Worm (Caenorhabditis elegans) whole organism, L2 larva: Measurements from ENCODE around the gene Y45F10D.6.

Source experiments
- C34F6.9 ChIP-seq: fragments of 150-350 bp; optimal IDR thresholded peaks from 2 replicates; lab custom pipeline; 2014; ENCODE audit warnings: missing biosample characterization, missing genetic modification characterization
- F13H6.1 ChIP-seq: sonication (generic microtip); optimal IDR thresholded peaks from 2 replicates; lab custom pipeline; 2016; ENCODE audit warnings: missing genetic modification characterization, missing compliant biosample characterization
- R02D3.7 ChIP-seq: fragments of 150-350 bp; optimal IDR thresholded peaks from 2 replicates; lab custom pipeline; 2014; ENCODE audit warnings: missing biosample characterization, missing genetic modification characterization
- Y55F3AM.14 ChIP-seq: fragments of 200-800 bp; sonication (Bioruptor generic); optimal IDR thresholded peaks from 2 replicates; lab custom pipeline; 2018; ENCODE audit warnings: mild to moderate bottlenecking, missing genetic modification characterization, missing compliant biosample characterization
- ZK546.5 ChIP-seq: sonication (generic microtip); optimal IDR thresholded peaks from 2 replicates; lab custom pipeline; 2017; ENCODE audit warnings: missing biosample characterization, missing genetic modification characterization
- alr-1 ChIP-seq: fragments of 150-350 bp; optimal IDR thresholded peaks from 2 replicates; lab custom pipeline; 2014; ENCODE audit warnings: missing biosample characterization, missing genetic modification characterization
- ama-1 ChIP-seq: fragments of 150-350 bp; optimal IDR thresholded peaks from 2 replicates; lab custom pipeline; 2018; ENCODE audit warnings: inconsistent platforms
- ceh-16 ChIP-seq: fragments of 150-350 bp; optimal IDR thresholded peaks from 2 replicates; lab custom pipeline; 2014; ENCODE audit warnings: missing biosample characterization, missing genetic modification characterization
- crh-2 ChIP-seq: sonication (generic microtip); optimal IDR thresholded peaks from 2 replicates; lab custom pipeline; 2017; ENCODE audit warnings: missing biosample characterization, missing genetic modification characterization
- dmd-4 ChIP-seq: sonication (generic microtip); optimal IDR thresholded peaks from 2 replicates; lab custom pipeline; 2017; ENCODE audit warnings: missing biosample characterization, missing genetic modification characterization
- elt-3 ChIP-seq: sonication (generic microtip); optimal IDR thresholded peaks from 2 replicates; lab custom pipeline; 2017; ENCODE audit warnings: missing biosample characterization, missing genetic modification characterization
- fos-1 ChIP-seq: fragments of 150-350 bp; optimal IDR thresholded peaks from 2 replicates; lab custom pipeline; 2014; ENCODE audit warnings: missing biosample characterization, missing genetic modification characterization
- gmeb-1 ChIP-seq: fragments of 150-350 bp; optimal IDR thresholded peaks from 2 replicates; lab custom pipeline; 2014; ENCODE audit warnings: missing biosample characterization, missing genetic modification characterization
- lin-11 ChIP-seq: fragments of 150-350 bp; sonication (generic microtip); optimal IDR thresholded peaks from 2 replicates; lab custom pipeline; 2014; ENCODE audit warnings: missing biosample characterization, missing genetic modification characterization, inconsistent platforms, mixed read lengths
- lin-13 ChIP-seq: fragments of 150-350 bp; optimal IDR thresholded peaks from 2 replicates; lab custom pipeline; 2014; ENCODE audit warnings: missing biosample characterization, missing genetic modification reagents, missing genetic modification characterization
- lin-39 ChIP-seq: fragments of 150-350 bp; optimal IDR thresholded peaks from 2 replicates; lab custom pipeline; 2014; ENCODE audit warnings: missing biosample characterization, missing genetic modification reagents, missing genetic modification characterization
- lsy-2 ChIP-seq, 2 experiments: fragments of 150-350 bp in 1 of 2; sonication (generic microtip) in 1 of 2; optimal IDR thresholded peaks; 2 replicates each; lab custom pipeline; 2014 to 2017; ENCODE audit warnings: missing biosample characterization in 2 of 2, missing genetic modification characterization in 2 of 2
- mbf-1 ChIP-seq: sonication (generic microtip); optimal IDR thresholded peaks from 2 replicates; lab custom pipeline; 2017; ENCODE audit warnings: missing biosample characterization, missing genetic modification characterization
- mdl-1 ChIP-seq, 2 experiments: fragments of 150-350 bp in 1 of 2; sonication (generic microtip) in 1 of 2; optimal IDR thresholded peaks; 2 replicates each; lab custom pipeline; 2017; ENCODE audit warnings: missing biosample characterization in 2 of 2, missing genetic modification characterization in 2 of 2
- nhr-10 ChIP-seq: sonication (generic microtip); optimal IDR thresholded peaks from 2 replicates; lab custom pipeline; 2017; ENCODE audit warnings: missing biosample characterization, missing genetic modification characterization
- nhr-11 ChIP-seq: fragments of 150-350 bp; optimal IDR thresholded peaks from 2 replicates; lab custom pipeline; 2014; ENCODE audit warnings: missing biosample characterization, missing genetic modification characterization
- nhr-12 ChIP-seq: fragments of 150-350 bp; optimal IDR thresholded peaks from 2 replicates; lab custom pipeline; 2014; ENCODE audit warnings: missing biosample characterization, missing genetic modification characterization
- nhr-129 ChIP-seq: fragments of 150-350 bp; optimal IDR thresholded peaks from 2 replicates; lab custom pipeline; 2014; ENCODE audit warnings: missing biosample characterization, missing genetic modification characterization
- nhr-21 ChIP-seq: fragments of 150-350 bp; optimal IDR thresholded peaks from 2 replicates; lab custom pipeline; 2014; ENCODE audit warnings: missing biosample characterization, missing genetic modification characterization
- nhr-23 ChIP-seq: fragments of 150-350 bp; optimal IDR thresholded peaks from 2 replicates; lab custom pipeline; 2014; ENCODE audit warnings: missing biosample characterization, missing genetic modification reagents, missing genetic modification characterization
- nhr-25 ChIP-seq: fragments of 150-350 bp; sonication (generic microtip); optimal IDR thresholded peaks from 3 replicates; lab custom pipeline; 2014; ENCODE audit warnings: missing biosample characterization, missing genetic modification characterization
- nhr-6 ChIP-seq: fragments of 150-350 bp; optimal IDR thresholded peaks from 2 replicates; lab custom pipeline; 2014; ENCODE audit warnings: missing biosample characterization, missing genetic modification characterization
- peb-1 ChIP-seq: fragments of 150-350 bp; optimal IDR thresholded peaks from 2 replicates; lab custom pipeline; 2014; ENCODE audit warnings: missing biosample characterization, missing genetic modification characterization
- sem-4 ChIP-seq: fragments of 150-350 bp; optimal IDR thresholded peaks from 2 replicates; lab custom pipeline; 2014; ENCODE audit warnings: missing biosample characterization, missing genetic modification reagents, missing genetic modification characterization
- skn-1 ChIP-seq: sonication (generic microtip); optimal IDR thresholded peaks from 2 replicates; lab custom pipeline; 2017; ENCODE audit warnings: missing biosample characterization, missing genetic modification characterization
- sma-3 ChIP-seq: sonication (generic microtip); optimal IDR thresholded peaks from 2 replicates; lab custom pipeline; 2016; ENCODE audit warnings: missing genetic modification reagents, missing genetic modification characterization, missing compliant biosample characterization
- snpc-4 ChIP-seq: fragments of 150-350 bp; optimal IDR thresholded peaks from 2 replicates; lab custom pipeline; 2014; ENCODE audit warnings: missing biosample characterization, missing genetic modification characterization
- unc-55 ChIP-seq: fragments of 150-350 bp; sonication (generic microtip); optimal IDR thresholded peaks from 3 replicates; lab custom pipeline; 2014; ENCODE audit warnings: missing biosample characterization, missing genetic modification reagents, missing genetic modification characterization
- unc-62 ChIP-seq: fragments of 150-350 bp; optimal IDR thresholded peaks from 2 replicates; lab custom pipeline; 2014; ENCODE audit warnings: missing biosample characterization, missing genetic modification reagents, missing genetic modification characterization
- zag-1 ChIP-seq: fragments of 150-350 bp; optimal IDR thresholded peaks from 2 replicates; lab custom pipeline; 2014; ENCODE audit warnings: missing biosample characterization, missing genetic modification characterization
- ztf-1 ChIP-seq: fragments of 200-800 bp; sonication (Bioruptor generic); conservative IDR thresholded peaks from 2 replicates; pipeline ENCODE4 v1.3.6; 2022; ENCODE audit warnings: missing genetic modification characterization, missing compliant biosample characterization
- ztf-11 ChIP-seq: sonication (generic microtip); optimal IDR thresholded peaks from 2 replicates; lab custom pipeline; 2017; ENCODE audit warnings: missing biosample characterization, missing genetic modification characterization
- ztf-4 ChIP-seq: fragments of 150-350 bp; optimal IDR thresholded peaks from 2 replicates; lab custom pipeline; 2014; ENCODE audit warnings: missing biosample characterization, missing genetic modification characterization

Gene Y45F10D.6

DNA sequence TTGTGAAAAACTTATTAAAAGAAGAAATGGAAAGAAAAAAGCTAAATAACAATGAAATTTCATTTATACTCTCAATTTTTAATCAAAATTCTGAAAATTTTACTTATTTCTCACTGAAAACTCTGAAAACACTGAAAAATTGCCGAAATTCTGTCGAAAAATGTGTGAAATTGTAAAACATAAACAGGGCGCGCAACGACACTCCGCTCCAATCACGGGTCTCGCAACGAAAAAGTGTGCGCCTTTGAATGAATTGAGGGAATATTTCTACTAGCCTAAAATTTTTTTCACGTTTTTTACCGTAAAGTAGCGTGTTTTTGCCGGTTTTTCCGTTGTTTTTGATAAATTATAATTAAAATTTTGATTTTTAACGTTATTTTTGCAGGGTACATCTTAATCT lies 20.2 kb downstream of the Y45F10D.6 start, which contains the start of gene rpl-18:
Gene rpl-18 (plus strand): TSS at position 386 of the 400 bp plus-strand sequence.
- TF ChIP-seq nhr-10: no peak
- peak; percentile 27 for TF ChIP-seq sem-4 (tag; lab: Kevin White, UChicago)
- no peak for TF ChIP-seq Y55F3AM.14 (GFP tag; lab: Kevin White, UChicago)
- peak; percentile 72 for TF ChIP-seq lin-13 (GFP tag; lab: Kevin White, UChicago)
- no peak for TF ChIP-seq lin-39 (tag; lab: Kevin White, UChicago)
- peak; percentile 84 for TF ChIP-seq C34F6.9 (tag; lab: Kevin White, UChicago)
- TF ChIP-seq F13H6.1 (tag; lab: Kevin White, UChicago): peak; percentile 40
- TF ChIP-seq nhr-6 (tag; lab: Kevin White, UChicago): no peak
- TF ChIP-seq ztf-4: peak; percentile 56
- peak; percentile 36 for TF ChIP-seq fos-1
- peak; percentile 17 for TF ChIP-seq ama-1 (lab: Kevin White, UChicago)
- peak; percentile 57 to 92 for TF ChIP-seq lsy-2 (tag; optimal IDR thresholded peaks at IDR 0.05; lab: Kevin White, UChicago)
- TF ChIP-seq nhr-129: peak; percentile 91
- peak; percentile 36 for TF ChIP-seq nhr-21 (tag; lab: Kevin White, UChicago)
- TF ChIP-seq ztf-1 (GFP tag; lab: Robert Waterston, UW): no peak
- peak; percentile 61 for TF ChIP-seq nhr-25 (tag; lab: Kevin White, UChicago)
- peak; percentile 55 for TF ChIP-seq crh-2 (tag; lab: Kevin White, UChicago)
- peak; percentile 71 for TF ChIP-seq sma-3 (GFP tag; lab: Kevin White, UChicago)
- TF ChIP-seq R02D3.7: no peak
- TF ChIP-seq nhr-11 (tag; lab: Kevin White, UChicago): no peak
- peak; percentile 71 for TF ChIP-seq snpc-4 (tag; lab: Kevin White, UChicago)
- peak; percentile 73 for TF ChIP-seq gmeb-1 (tag; lab: Kevin White, UChicago)
- peak; percentile 90 for TF ChIP-seq unc-55 (GFP tag; lab: Kevin White, UChicago)
- TF ChIP-seq mbf-1: no peak
- no peak for TF ChIP-seq elt-3 (tag; lab: Kevin White, UChicago)
- TF ChIP-seq lin-11 (tag; lab: Kevin White, UChicago): peak; percentile 60
- no peak for TF ChIP-seq peb-1 (tag; lab: Kevin White, UChicago)
- TF ChIP-seq alr-1 (tag; lab: Kevin White, UChicago): no peak

DNA sequence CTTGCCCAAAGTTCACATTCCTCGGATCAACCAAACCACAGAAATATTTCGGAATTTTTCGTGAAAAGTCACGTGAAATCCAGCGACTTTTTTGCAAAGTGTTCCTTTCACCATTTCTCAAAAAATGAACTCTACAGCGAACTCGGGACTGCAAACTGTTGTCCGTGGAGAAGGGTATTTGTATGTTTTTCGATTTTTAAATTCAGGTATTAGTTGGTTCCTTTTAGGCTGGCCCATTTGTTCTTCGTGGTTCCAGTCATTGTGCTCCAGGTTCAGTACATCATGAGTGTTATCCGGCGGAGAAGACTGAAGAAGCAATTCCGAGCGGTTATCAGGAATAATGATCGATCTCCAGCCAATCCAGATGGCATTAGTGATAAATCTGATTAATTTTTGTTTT lies 21.0 kb downstream of the Y45F10D.6 start:
- TF ChIP-seq mdl-1 (tag; optimal IDR thresholded peaks at IDR 0.05; lab: Kevin White, UChicago): no peak
- TF ChIP-seq lin-11 (tag; lab: Kevin White, UChicago): no peak
- no peak for TF ChIP-seq ztf-11 (tag; lab: Kevin White, UChicago)
- TF ChIP-seq zag-1: no peak
- no peak for TF ChIP-seq gmeb-1 (tag; lab: Kevin White, UChicago)
- no peak for TF ChIP-seq skn-1 (tag; lab: Kevin White, UChicago)
- no peak for TF ChIP-seq sem-4 (tag; lab: Kevin White, UChicago)
- TF ChIP-seq ceh-16 (tag; lab: Kevin White, UChicago): no peak
- no peak for TF ChIP-seq snpc-4 (tag; lab: Kevin White, UChicago)
- no peak for TF ChIP-seq nhr-23 (tag; lab: Kevin White, UChicago)
- TF ChIP-seq nhr-12 (tag; lab: Kevin White, UChicago): no peak

DNA sequence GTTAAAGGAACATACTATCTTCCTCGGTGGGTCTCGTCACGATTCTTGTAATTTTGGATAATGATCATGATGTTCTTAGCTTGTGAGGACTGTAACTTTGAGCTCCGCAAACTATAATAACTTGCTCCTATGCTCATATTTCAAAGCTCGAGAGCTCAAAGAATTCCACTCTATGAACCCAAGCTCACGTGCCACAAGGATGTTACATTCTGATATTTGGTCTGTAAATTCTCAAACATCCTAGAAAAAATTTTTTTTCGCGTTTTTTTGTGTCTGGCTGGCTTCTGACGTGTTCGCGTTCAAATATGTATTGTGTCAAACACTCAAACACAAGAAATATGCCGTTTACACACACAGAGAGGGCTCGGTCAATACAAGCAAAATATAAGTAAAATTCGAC lies 21.6 kb downstream of the Y45F10D.6 start, which contains the start of gene Y45F10D.16:
Gene Y45F10D.16 (plus strand): TSS at position 301 of the 400 bp plus-strand sequence.
- TF ChIP-seq lin-39 (tag; lab: Kevin White, UChicago) (no peak), ama-1 (lab: Kevin White, UChicago) (no peak), unc-62 (GFP tag; lab: Kevin White, UChicago) (no peak), ZK546.5 (tag; lab: Kevin White, UChicago) (no peak), skn-1 (tag; lab: Kevin White, UChicago) (no peak), R02D3.7 (no peak), lin-13 (GFP tag; lab: Kevin White, UChicago) (no peak), gmeb-1 (tag; lab: Kevin White, UChicago) (no peak), nhr-11 (tag; lab: Kevin White, UChicago) (no peak), snpc-4 (tag; lab: Kevin White, UChicago) (no peak), lin-11 (tag; lab: Kevin White, UChicago) (no peak), lsy-2 (tag; optimal IDR thresholded peaks at IDR 0.05; lab: Kevin White, UChicago) (no peak), dmd-4 (no peak), elt-3 (tag; lab: Kevin White, UChicago) (no peak), nhr-129 (no peak)
